Worm (Caenorhabditis elegans) whole organism, L3 larva: ENCODE data around the gene F14E5.8.

Experiments
- R02D3.7 ChIP-seq: fragments of 150-350 bp; optimal IDR thresholded peaks from 2 replicates; lab custom pipeline; 2014; ENCODE audit warnings: missing biosample characterization, missing genetic modification characterization
- aly-2 ChIP-seq: fragments of 150-350 bp; optimal IDR thresholded peaks from 2 replicates; lab custom pipeline; 2014; ENCODE audit warnings: missing biosample characterization, missing genetic modification characterization
- elt-1 ChIP-seq: fragments of 150-350 bp; optimal IDR thresholded peaks from 2 replicates; lab custom pipeline; 2014; ENCODE audit warnings: missing biosample characterization, missing genetic modification characterization
- fos-1 ChIP-seq: fragments of 150-350 bp; optimal IDR thresholded peaks from 2 replicates; lab custom pipeline; 2014; ENCODE audit warnings: missing biosample characterization, missing genetic modification characterization
- lin-15B ChIP-seq: fragments of 150-350 bp; optimal IDR thresholded peaks from 2 replicates; lab custom pipeline; 2014; ENCODE audit warnings: missing biosample characterization, missing genetic modification characterization
- nfya-1 ChIP-seq: sonication (generic microtip); optimal IDR thresholded peaks from 2 replicates; lab custom pipeline; 2017; ENCODE audit warnings: missing genetic modification characterization, mild to moderate bottlenecking, missing compliant biosample characterization, antibody characterized with exemption, moderate library complexity; ENCODE audit not compliant: insufficient read depth
- nhr-11 ChIP-seq: fragments of 150-350 bp; optimal IDR thresholded peaks from 2 replicates; lab custom pipeline; 2014; ENCODE audit warnings: missing biosample characterization, missing genetic modification characterization
- nhr-237 ChIP-seq: fragments of 150-350 bp; optimal IDR thresholded peaks from 2 replicates; lab custom pipeline; 2014; ENCODE audit warnings: missing biosample characterization, missing genetic modification characterization
- nhr-77 ChIP-seq: fragments of 150-350 bp; optimal IDR thresholded peaks from 2 replicates; lab custom pipeline; 2014; ENCODE audit warnings: missing biosample characterization, missing genetic modification characterization
- snpc-4 ChIP-seq: fragments of 150-350 bp; optimal IDR thresholded peaks from 2 replicates; lab custom pipeline; 2014; ENCODE audit warnings: missing biosample characterization, missing genetic modification characterization
- unc-62 ChIP-seq: fragments of 150-350 bp; sonication (generic microtip); optimal IDR thresholded peaks from 4 replicates; lab custom pipeline; 2014; ENCODE audit warnings: missing biosample characterization, missing genetic modification reagents, missing genetic modification characterization
- zag-1 ChIP-seq: fragments of 150-350 bp; optimal IDR thresholded peaks from 2 replicates; lab custom pipeline; 2014; ENCODE audit warnings: missing biosample characterization, missing genetic modification characterization
- ztf-4 ChIP-seq: fragments of 150-350 bp; optimal IDR thresholded peaks from 2 replicates; lab custom pipeline; 2014; ENCODE audit warnings: missing biosample characterization, missing genetic modification characterization

DNA sequence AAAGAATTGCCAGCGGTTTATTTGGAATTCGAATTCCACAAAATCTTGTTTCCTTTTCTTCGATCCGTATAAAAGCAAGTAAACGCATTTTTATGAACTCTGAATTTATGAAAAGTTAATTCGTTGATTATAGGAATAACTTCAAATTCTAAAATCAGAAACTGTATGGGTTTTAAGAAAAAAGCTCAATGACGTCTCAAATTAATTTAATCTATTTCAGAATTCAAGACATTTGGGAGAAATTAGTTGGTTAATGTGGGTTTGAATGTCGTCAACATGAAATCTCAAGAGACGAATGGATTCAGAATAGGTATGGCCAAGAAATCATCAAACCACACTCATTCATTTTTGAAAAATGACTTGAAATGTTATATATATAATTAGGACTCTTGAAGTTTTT, 23.9 kb upstream of the F14E5.8 start, which contains the start of gene F49E12.7:
- TF ChIP-seq elt-1 (tag; lab: Kevin White, UChicago) (no peak), lin-15B (tag; lab: Kevin White, UChicago) (no peak), nfya-1 (no peak), aly-2 (tag; lab: Kevin White, UChicago) (no peak), nhr-237 (tag; lab: Kevin White, UChicago) (no peak), unc-62 (no peak), nhr-11 (tag; lab: Kevin White, UChicago) (no peak), R02D3.7 (tag; lab: Kevin White, UChicago) (no peak), fos-1 (no peak), zag-1 (tag; lab: Kevin White, UChicago) (no peak), snpc-4 (tag; lab: Kevin White, UChicago) (no peak), ztf-4 (tag; lab: Kevin White, UChicago) (no peak), nhr-77 (tag; lab: Kevin White, UChicago) (no peak)
